Worm (Caenorhabditis elegans): Measurements from ENCODE around the gene hadb-1.

Gene hadb-1

DNA sequence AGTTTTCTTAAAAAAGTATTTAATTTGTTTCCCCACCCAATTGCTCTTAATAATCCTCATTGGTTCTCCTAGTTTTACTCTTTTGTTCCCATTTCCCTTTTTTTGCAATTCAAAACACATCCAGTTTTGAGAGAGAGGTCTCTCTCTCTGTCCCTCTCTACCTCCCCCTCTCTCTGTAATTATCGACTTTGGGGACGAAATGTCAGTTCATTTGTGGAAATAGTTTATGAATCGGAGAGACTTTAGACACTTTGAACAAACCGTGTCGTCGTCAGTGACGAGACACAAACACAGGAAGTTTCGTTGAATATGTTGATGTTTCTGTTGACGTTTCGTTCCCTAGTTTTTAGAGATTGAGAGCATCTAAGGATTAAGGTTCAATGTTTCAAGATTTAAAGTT, 25.1 kb downstream of the hadb-1 start:
- no peak for TF ChIP-seq efl-3 (GFP tag; optimal IDR thresholded peaks at IDR 0.05)
- TF ChIP-seq nhr-85 (tag): peak; percentile 60
- TF ChIP-seq lin-14 (GFP tag; optimal IDR thresholded peaks at IDR 0.05): peak; percentile 45
- no peak for TF ChIP-seq fkh-8 (tag; optimal IDR thresholded peaks at IDR 0.05)
- TF ChIP-seq nhr-71 (tag; optimal IDR thresholded peaks at IDR 0.05): peak; percentile 1
- peak in 1 of 2 experiments; percentile 3 for TF ChIP-seq lsy-2 (tag; optimal IDR thresholded peaks at IDR 0.05)
- TF ChIP-seq efl-1 (optimal IDR thresholded peaks at IDR 0.05): peak in 1 of 2 experiments; percentile 17
- no peak for TF ChIP-seq efl-1 (GFP tag; optimal IDR thresholded peaks at IDR 0.05 in 1 of 2)
- TF ChIP-seq jun-1 (tag; optimal IDR thresholded peaks at IDR 0.05): no peak
- no peak for TF ChIP-seq nhr-28 (tag; optimal IDR thresholded peaks at IDR 0.05)
- TF ChIP-seq nhr-12 (tag; optimal IDR thresholded peaks at IDR 0.05): no peak
- TF ChIP-seq mep-1 (tag; optimal IDR thresholded peaks at IDR 0.05): peak; percentile 1
- TF ChIP-seq snu-23 (GFP tag; optimal IDR thresholded peaks at IDR 0.05): peak; percentile 28
- peak; percentile 59 for TF ChIP-seq blmp-1 (tag; optimal IDR thresholded peaks at IDR 0.05)

DNA sequence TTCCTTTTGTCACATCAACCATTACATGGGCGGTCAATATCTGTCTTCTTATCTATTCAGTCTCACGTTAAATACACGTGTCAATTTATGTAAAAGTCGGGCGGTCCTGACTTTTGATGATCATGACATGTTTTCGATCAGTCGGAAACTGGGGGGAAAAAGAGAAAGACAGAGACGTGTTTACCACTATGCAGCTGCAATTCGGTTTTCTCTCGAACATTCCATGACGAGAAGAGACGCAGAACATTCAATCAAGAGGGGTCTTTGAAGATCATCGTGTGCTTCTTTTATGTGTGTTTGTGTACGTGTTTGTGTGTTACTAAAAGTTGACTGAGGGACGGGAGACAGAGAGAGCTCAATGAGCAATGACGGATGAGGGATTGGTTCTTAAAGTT, 29.9 kb downstream of the hadb-1 start:
- TF ChIP-seq unc-86 (tag; optimal IDR thresholded peaks at IDR 0.05) (no peak), C16A3.4 (tag; optimal IDR thresholded peaks at IDR 0.05) (peak; percentile 81), unc-30 (tag; optimal IDR thresholded peaks at IDR 0.05) (no peak), nhr-71 (tag; optimal IDR thresholded peaks at IDR 0.05) (peak; percentile 99), pqm-1 (tag; optimal IDR thresholded peaks at IDR 0.05) (no peak), nhr-76 (tag; optimal IDR thresholded peaks at IDR 0.05) (no peak), jun-1 (tag; optimal IDR thresholded peaks at IDR 0.05) (peak; percentile 69), dpl-1 (GFP tag; optimal IDR thresholded peaks at IDR 0.05) (peak; percentile 38 to 68 (median 57)), nhr-84 (tag; optimal IDR thresholded peaks at IDR 0.05) (peak; percentile 80), lin-14 (GFP tag; optimal IDR thresholded peaks at IDR 0.05) (peak; percentile 98), nhr-28 (tag; optimal IDR thresholded peaks at IDR 0.05) (no peak), pag-3 (tag; optimal IDR thresholded peaks at IDR 0.05; ENCODE audit: borderline replicate concordance, insufficient read depth) (peak; percentile 55), zag-1 (tag; optimal IDR thresholded peaks at IDR 0.05) (no peak), snu-23 (GFP tag; optimal IDR thresholded peaks at IDR 0.05) (peak; percentile 98), dsc-1 (tag; optimal IDR thresholded peaks at IDR 0.05) (peak; percentile 87), hlh-4 (tag; optimal IDR thresholded peaks at IDR 0.05) (no peak), aha-1 (tag; optimal IDR thresholded peaks at IDR 0.05) (peak; percentile 34), tbx-2 (tag; optimal IDR thresholded peaks at IDR 0.05) (peak; percentile 91), ceh-88 (GFP tag; IDR thresholded peaks at IDR 0.05) (peak; percentile 34; the same call in 1 of the 2 replicates), ceh-90 (tag; optimal IDR thresholded peaks at IDR 0.05) (no peak), ceh-63 (GFP tag; optimal IDR thresholded peaks at IDR 0.05) (no peak), irx-1 (tag; optimal IDR thresholded peaks at IDR 0.05) (peak; percentile 83), swsn-7 (tag; optimal IDR thresholded peaks at IDR 0.05) (peak; percentile 88), isw-1 (GFP tag; IDR thresholded peaks at IDR 0.05) (no peak), rnt-1 (tag; optimal IDR thresholded peaks at IDR 0.05) (peak; percentile 87), Y116A8C.19 (tag; optimal IDR thresholded peaks at IDR 0.05; ENCODE audit: borderline replicate concordance) (no peak), zip-4 (GFP tag; optimal IDR thresholded peaks at IDR 0.05) (no peak), mef-2 (tag; optimal IDR thresholded peaks at IDR 0.05) (peak; percentile 87), fos-1 (tag; optimal IDR thresholded peaks at IDR 0.05) (peak; percentile 83), vab-15 (tag; optimal IDR thresholded peaks at IDR 0.05) (peak; percentile 90), fkh-8 (tag; optimal IDR thresholded peaks at IDR 0.05) (peak; percentile 52), snpc-4 (tag; optimal IDR thresholded peaks at IDR 0.05) (peak; percentile 76), nhr-77 (tag; optimal IDR thresholded peaks at IDR 0.05) (peak; percentile 89), elt-2 (tag; optimal IDR thresholded peaks at IDR 0.05) (peak; percentile 96), lin-39 (tag; optimal IDR thresholded peaks at IDR 0.05) (peak; percentile 32), lin-15B (tag; optimal IDR thresholded peaks at IDR 0.05) (no peak), sox-4 (tag; optimal IDR thresholded peaks at IDR 0.05) (no peak), mdl-1 (tag; optimal IDR thresholded peaks at IDR 0.05) (peak in 1 of 2 experiments; percentile 95), grh-1 (GFP tag; IDR thresholded peaks at IDR 0.05) (peak; percentile 74), nhr-20 (tag; optimal IDR thresholded peaks at IDR 0.05) (peak; percentile 98), pax-3 (tag; optimal IDR thresholded peaks at IDR 0.05) (no peak), ztf-4 (tag; optimal IDR thresholded peaks at IDR 0.05) (peak; percentile 89), sup-37 (GFP tag; optimal IDR thresholded peaks at IDR 0.05) (peak; percentile 18), lsy-2 (tag; optimal IDR thresholded peaks at IDR 0.05) (peak; percentile 80 to 90), efl-1 (optimal IDR thresholded peaks at IDR 0.05) (peak; percentile 57 to 65), efl-1 (GFP tag; optimal IDR thresholded peaks at IDR 0.05 in 1 of 2) (peak; percentile 47 to 95), blmp-1 (tag; optimal IDR thresholded peaks at IDR 0.05) (peak; percentile 88)

Data from whole organism, L1 larva.